Worm (Caenorhabditis elegans): ENCODE results near the gene adah-1.

Gene adah-1

DNA sequence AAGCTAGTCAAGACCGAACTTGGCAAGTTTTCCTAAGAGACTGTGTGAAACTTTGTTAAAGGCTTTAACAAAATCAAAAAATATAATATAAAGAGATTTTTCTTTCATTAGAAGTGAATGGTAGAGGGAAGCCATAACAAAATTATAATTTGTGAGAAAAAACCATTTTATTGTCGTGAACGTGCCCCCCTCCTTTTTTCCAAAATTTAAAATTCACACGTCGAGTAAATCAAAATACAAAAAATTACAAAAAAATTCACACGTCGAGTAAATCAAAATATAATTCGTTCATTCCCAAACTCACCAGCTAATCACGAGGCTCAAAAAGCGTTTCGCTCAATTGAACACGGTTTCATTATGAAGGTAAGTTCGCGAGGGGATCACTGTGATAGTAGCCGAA is 14.5 kb upstream of the adah-1 start, which contains the start of gene C25A8.2:
Gene C25A8.2, plus strand, starts transcription at position 301 of the 400 bp plus-strand sequence.
- TF ChIP-seq tbx-37 (GFP tag; conservative IDR thresholded peaks at IDR 0.05) (no peak), ama-1 (optimal IDR thresholded peaks at IDR 0.05) (no peak), aly-1 (tag; optimal IDR thresholded peaks at IDR 0.05) (no peak), tra-4 (tag; optimal IDR thresholded peaks at IDR 0.05) (no peak), ceh-13 (GFP tag; optimal IDR thresholded peaks at IDR 0.05) (no peak), hmg-4 (GFP tag; optimal IDR thresholded peaks at IDR 0.05) (no peak), ceh-36 (tag; optimal IDR thresholded peaks at IDR 0.05) (no peak), ets-7 (tag; optimal IDR thresholded peaks at IDR 0.05) (no peak), hmbx-1 (tag; optimal IDR thresholded peaks at IDR 0.05) (no peak), pes-1 (GFP tag; IDR thresholded peaks at IDR 0.05) (no peak), hnd-1 (tag; optimal IDR thresholded peaks at IDR 0.05) (no peak), scrt-1 (GFP tag; IDR thresholded peaks at IDR 0.05) (no peak), B0310.2 (tag; optimal IDR thresholded peaks at IDR 0.05) (no peak), tbx-11 (GFP tag; IDR thresholded peaks at IDR 0.05) (no peak), F13C5.2 (tag; optimal IDR thresholded peaks at IDR 0.05) (no peak), sea-1 (GFP tag; conservative IDR thresholded peaks at IDR 0.05) (no peak), flt-1 (GFP tag; IDR thresholded peaks at IDR 0.05) (no peak)

DNA sequence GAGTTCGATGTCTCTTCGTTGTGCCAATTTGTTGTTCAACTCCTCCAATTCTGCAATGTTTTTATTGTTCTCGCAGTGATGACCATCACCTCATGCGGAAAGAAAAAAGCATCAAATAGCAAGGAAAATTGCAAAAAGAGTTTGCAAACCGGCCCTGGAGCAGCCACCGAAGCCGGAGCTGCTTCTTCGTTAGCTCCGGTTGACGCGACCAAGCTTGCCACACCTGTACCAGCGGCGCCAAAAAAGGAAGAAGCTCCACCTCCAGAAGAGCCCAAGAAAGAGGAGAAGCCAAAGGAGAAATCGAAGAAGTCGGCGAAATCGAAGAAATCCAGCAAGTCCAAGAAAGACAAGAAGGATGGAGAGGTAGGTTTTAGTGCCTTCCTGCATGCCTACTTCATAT is 13.8 kb upstream of the adah-1 start:
- TF ChIP-seq ama-1 (optimal IDR thresholded peaks at IDR 0.05) (no peak), tbx-11 (GFP tag; IDR thresholded peaks at IDR 0.05) (no peak), tra-4 (tag; optimal IDR thresholded peaks at IDR 0.05) (no peak), hnd-1 (tag; optimal IDR thresholded peaks at IDR 0.05) (no peak), sea-1 (GFP tag; conservative IDR thresholded peaks at IDR 0.05) (no peak), hmbx-1 (tag; optimal IDR thresholded peaks at IDR 0.05) (no peak), ets-7 (tag; optimal IDR thresholded peaks at IDR 0.05) (no peak), hmg-4 (GFP tag; optimal IDR thresholded peaks at IDR 0.05) (no peak), B0310.2 (tag; optimal IDR thresholded peaks at IDR 0.05) (no peak), ceh-13 (GFP tag; optimal IDR thresholded peaks at IDR 0.05) (no peak), pes-1 (GFP tag; IDR thresholded peaks at IDR 0.05) (no peak), tbx-37 (GFP tag; conservative IDR thresholded peaks at IDR 0.05) (no peak), scrt-1 (GFP tag; IDR thresholded peaks at IDR 0.05) (no peak)

ce11 chrIV:7010835-7011234 is 13.2 kb upstream of the adah-1 start, which contains the start of gene C25A8.1:
TSS of gene C25A8.1 (plus strand) at chrIV:7011135.
- TF ChIP-seq F13C5.2 (tag; optimal IDR thresholded peaks at IDR 0.05) (no peak), hnd-1 (tag; optimal IDR thresholded peaks at IDR 0.05) (no peak), tbx-11 (GFP tag; IDR thresholded peaks at IDR 0.05) (no peak), ets-7 (tag; optimal IDR thresholded peaks at IDR 0.05) (no peak), ama-1 (optimal IDR thresholded peaks at IDR 0.05) (no peak), aly-1 (tag; optimal IDR thresholded peaks at IDR 0.05) (no peak), ceh-36 (tag; optimal IDR thresholded peaks at IDR 0.05) (no peak), ceh-13 (GFP tag; optimal IDR thresholded peaks at IDR 0.05) (no peak), scrt-1 (GFP tag; IDR thresholded peaks at IDR 0.05) (no peak), hmbx-1 (tag; optimal IDR thresholded peaks at IDR 0.05) (no peak), B0310.2 (tag; optimal IDR thresholded peaks at IDR 0.05) (no peak), tra-4 (tag; optimal IDR thresholded peaks at IDR 0.05) (no peak), flt-1 (GFP tag; IDR thresholded peaks at IDR 0.05) (no peak), hmg-4 (GFP tag; optimal IDR thresholded peaks at IDR 0.05) (no peak), pes-1 (GFP tag; IDR thresholded peaks at IDR 0.05) (no peak), sea-1 (GFP tag; conservative IDR thresholded peaks at IDR 0.05) (no peak), tbx-37 (GFP tag; conservative IDR thresholded peaks at IDR 0.05) (no peak)

ce11 chrIV:7011728-7012127 is 12.3 kb upstream of the adah-1 start, which contains the start of gene trxr-1:
TSS of gene trxr-1 (plus strand) at chrIV:7011954.
- TF ChIP-seq tbx-11 (GFP tag; IDR thresholded peaks at IDR 0.05) = no peak
- no peak for TF ChIP-seq B0310.2 (tag; optimal IDR thresholded peaks at IDR 0.05)
- no peak for TF ChIP-seq hnd-1 (tag; optimal IDR thresholded peaks at IDR 0.05)
- no peak for TF ChIP-seq sea-1 (GFP tag; conservative IDR thresholded peaks at IDR 0.05)
- no peak for TF ChIP-seq scrt-1 (GFP tag; IDR thresholded peaks at IDR 0.05)
- TF ChIP-seq flt-1 (GFP tag; IDR thresholded peaks at IDR 0.05) = no peak
- no peak for TF ChIP-seq hmg-4 (GFP tag; optimal IDR thresholded peaks at IDR 0.05)

- TF ChIP-seq flt-1 (GFP tag; IDR thresholded peaks at IDR 0.05) (no peak), sea-1 (GFP tag; conservative IDR thresholded peaks at IDR 0.05) (no peak), tra-4 (tag; optimal IDR thresholded peaks at IDR 0.05) (no peak), tbx-11 (GFP tag; IDR thresholded peaks at IDR 0.05) (no peak), tbx-37 (GFP tag; conservative IDR thresholded peaks at IDR 0.05) (no peak), F13C5.2 (tag; optimal IDR thresholded peaks at IDR 0.05) (no peak), hmg-4 (GFP tag; optimal IDR thresholded peaks at IDR 0.05) (no peak), ceh-13 (GFP tag; optimal IDR thresholded peaks at IDR 0.05) (no peak), scrt-1 (GFP tag; IDR thresholded peaks at IDR 0.05) (no peak), aly-1 (tag; optimal IDR thresholded peaks at IDR 0.05) (no peak), B0310.2 (tag; optimal IDR thresholded peaks at IDR 0.05) (no peak), hnd-1 (tag; optimal IDR thresholded peaks at IDR 0.05) (no peak), ceh-36 (tag; optimal IDR thresholded peaks at IDR 0.05) (no peak), ets-7 (tag; optimal IDR thresholded peaks at IDR 0.05) (no peak), pes-1 (GFP tag; IDR thresholded peaks at IDR 0.05) (no peak), hmbx-1 (tag; optimal IDR thresholded peaks at IDR 0.05) (no peak), ama-1 (optimal IDR thresholded peaks at IDR 0.05) (no peak)
These were observed 11.8 kb upstream of the adah-1 start for ce11 chrIV:7012214-7012613.

ce11 chrIV:7012731-7013445 is 11.1 kb upstream of the adah-1 start:
- TF ChIP-seq hmbx-1 (tag; optimal IDR thresholded peaks at IDR 0.05) (no peak), hmg-4 (GFP tag; optimal IDR thresholded peaks at IDR 0.05) (no peak), sea-1 (GFP tag; conservative IDR thresholded peaks at IDR 0.05) (no peak), flt-1 (GFP tag; IDR thresholded peaks at IDR 0.05) (no peak), ceh-36 (tag; optimal IDR thresholded peaks at IDR 0.05) (no peak), F13C5.2 (tag; optimal IDR thresholded peaks at IDR 0.05) (no peak)

DNA sequence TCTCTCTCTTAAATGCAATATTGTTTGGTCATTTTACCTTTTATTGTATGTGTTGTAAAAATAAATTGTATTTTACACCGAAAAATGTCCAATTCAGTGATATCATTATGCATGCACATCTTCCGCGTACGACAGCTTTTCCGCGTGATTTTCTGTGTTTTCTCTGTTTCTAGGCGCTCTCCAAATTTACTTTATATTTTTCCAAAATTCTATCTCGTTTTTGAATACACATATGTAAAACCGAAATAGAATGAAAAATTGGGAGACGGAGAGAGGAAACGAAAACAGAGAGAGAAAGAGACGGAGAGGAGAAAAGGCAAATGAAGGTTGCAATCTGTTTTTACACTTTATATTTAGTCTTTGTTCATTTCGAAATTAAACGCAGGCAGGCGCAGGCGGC is 7.5 kb upstream of the adah-1 start:
- TF ChIP-seq ceh-13 (GFP tag; optimal IDR thresholded peaks at IDR 0.05) (no peak), pes-1 (GFP tag; IDR thresholded peaks at IDR 0.05) (no peak), aly-1 (tag; optimal IDR thresholded peaks at IDR 0.05) (no peak), sea-1 (GFP tag; conservative IDR thresholded peaks at IDR 0.05) (no peak), tra-4 (tag; optimal IDR thresholded peaks at IDR 0.05) (no peak), ets-7 (tag; optimal IDR thresholded peaks at IDR 0.05) (no peak), tbx-37 (GFP tag; conservative IDR thresholded peaks at IDR 0.05) (no peak), F13C5.2 (tag; optimal IDR thresholded peaks at IDR 0.05) (no peak), hmbx-1 (tag; optimal IDR thresholded peaks at IDR 0.05) (no peak), B0310.2 (tag; optimal IDR thresholded peaks at IDR 0.05) (no peak), hnd-1 (tag; optimal IDR thresholded peaks at IDR 0.05) (no peak)

Measured in whole organism, early embryonic.